Fruit fly (Drosophila melanogaster): ENCODE measurements around the gene CG14022.

Gene CG14022

dm6 chr2L:5328829-5329499 is at the start of gene CG14022:
Gene CG14022, minus strand, starts transcription at chr2L:5328879.
- peak; percentile 2 for TF ChIP-seq CG14655 (GFP tag; optimal IDR thresholded peaks at IDR 0.05)
- no peak for TF ChIP-seq rn (GFP tag; IDR thresholded peaks at IDR 0.05)

- TF ChIP-seq Ets98B (GFP tag; IDR thresholded peaks at IDR 0.05) (no peak), CG14655 (GFP tag; optimal IDR thresholded peaks at IDR 0.05) (no peak), CG4496 (GFP tag; IDR thresholded peaks at IDR 0.05) (no peak), CG8159 (tag; optimal IDR thresholded peaks at IDR 0.05) (no peak), rn (GFP tag; IDR thresholded peaks at IDR 0.05) (no peak), EcR (GFP tag; optimal IDR thresholded peaks at IDR 0.05) (no peak), fd96Ca (GFP tag; IDR thresholded peaks at IDR 0.05) (no peak), CG34367 (tag; optimal IDR thresholded peaks at IDR 0.05) (no peak), Pif1B (GFP tag; optimal IDR thresholded peaks at IDR 0.05) (no peak), CG32121 (GFP tag; IDR thresholded peaks at IDR 0.05) (no peak), CG12605 (GFP tag; IDR thresholded peaks at IDR 0.05) (no peak), CG9948 (tag; optimal IDR thresholded peaks at IDR 0.05) (no peak), CG8301 (tag; optimal IDR thresholded peaks at IDR 0.05) (no peak)
Measured at dm6 chr2L:5376442-5376841, 47.8 kb upstream of the CG14022 start.

DNA sequence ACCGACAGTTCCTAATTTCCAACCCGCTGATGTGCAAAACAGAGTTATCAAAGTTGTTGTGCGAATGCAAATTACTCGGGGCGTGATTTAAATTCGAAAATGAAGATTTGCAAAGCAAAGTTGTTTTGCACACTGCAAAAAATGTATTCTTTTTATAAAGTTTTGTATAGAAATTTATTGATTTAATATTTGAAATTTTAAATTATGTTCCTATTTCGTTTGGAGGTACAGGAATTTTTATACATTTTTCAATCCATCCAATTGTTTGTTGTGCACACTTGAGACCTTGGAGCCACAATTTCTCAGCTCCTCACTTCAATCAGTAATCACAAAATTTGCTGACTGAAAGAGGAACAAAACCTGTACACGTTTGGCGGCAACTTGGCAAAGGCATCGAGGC is 46.3 kb upstream of the CG14022 start:
- TF ChIP-seq rn (GFP tag; IDR thresholded peaks at IDR 0.05) = no peak
- TF ChIP-seq CG14655 (GFP tag; optimal IDR thresholded peaks at IDR 0.05) = no peak
- no peak for TF ChIP-seq Pif1B (GFP tag; optimal IDR thresholded peaks at IDR 0.05)
- TF ChIP-seq CG15710 (tag; optimal IDR thresholded peaks at IDR 0.05) = no peak
- no peak for TF ChIP-seq CG17806 (tag; optimal IDR thresholded peaks at IDR 0.05)

dm6 chr2L:5374216-5374615 is 45.5 kb upstream of the CG14022 start:
- TF ChIP-seq CG8159 (tag; optimal IDR thresholded peaks at IDR 0.05) (peak; percentile 60), CG14655 (GFP tag; optimal IDR thresholded peaks at IDR 0.05) (peak; percentile 65), CG4496 (GFP tag; IDR thresholded peaks at IDR 0.05) (no peak), CG34367 (tag; optimal IDR thresholded peaks at IDR 0.05) (peak; percentile 9), CG15710 (tag; optimal IDR thresholded peaks at IDR 0.05) (peak; percentile 33), Pif1B (GFP tag; optimal IDR thresholded peaks at IDR 0.05) (peak; percentile 18), Pif1A (GFP tag; optimal IDR thresholded peaks at IDR 0.05) (no peak), CG13204 (GFP tag; optimal IDR thresholded peaks at IDR 0.05) (no peak), CG9948 (tag; optimal IDR thresholded peaks at IDR 0.05) (peak; percentile 39), CG17806 (tag; optimal IDR thresholded peaks at IDR 0.05) (peak; percentile 41), CG10348 (GFP tag; IDR thresholded peaks at IDR 0.05) (no peak), Ets98B (GFP tag; IDR thresholded peaks at IDR 0.05) (no peak), fd96Ca (GFP tag; IDR thresholded peaks at IDR 0.05) (no peak)

dm6 chr2L:5372552-5372951 is 43.9 kb upstream of the CG14022 start:
- no peak for TF ChIP-seq CG4496 (GFP tag; IDR thresholded peaks at IDR 0.05)
- TF ChIP-seq CG34367 (tag; optimal IDR thresholded peaks at IDR 0.05) = peak; percentile 84
- no peak for TF ChIP-seq Snoo (tag; optimal IDR thresholded peaks at IDR 0.05)
- TF ChIP-seq gl (tag; optimal IDR thresholded peaks at IDR 0.05) = peak; percentile 58
- TF ChIP-seq CG8301 (tag; optimal IDR thresholded peaks at IDR 0.05) = peak; percentile 17
- TF ChIP-seq CG15710 (tag; optimal IDR thresholded peaks at IDR 0.05) = peak; percentile 81
- peak; percentile 82 for TF ChIP-seq CG8159 (tag; optimal IDR thresholded peaks at IDR 0.05)
- peak; percentile 77 for TF ChIP-seq CG9948 (tag; optimal IDR thresholded peaks at IDR 0.05)
- peak; percentile 53 for TF ChIP-seq CG13204 (GFP tag; optimal IDR thresholded peaks at IDR 0.05)
- TF ChIP-seq Pif1A (GFP tag; optimal IDR thresholded peaks at IDR 0.05) = peak; percentile 58
- peak; percentile 35; the same call in 1 of the 2 replicates for TF ChIP-seq CG12605 (GFP tag; IDR thresholded peaks at IDR 0.05)
- TF ChIP-seq CG17806 (tag; optimal IDR thresholded peaks at IDR 0.05) = peak; percentile 82
- TF ChIP-seq CG10348 (GFP tag; IDR thresholded peaks at IDR 0.05) = no peak
- TF ChIP-seq CG14655 (GFP tag; optimal IDR thresholded peaks at IDR 0.05) = peak; percentile 59
- TF ChIP-seq Pif1B (GFP tag; optimal IDR thresholded peaks at IDR 0.05) = peak; percentile 13
- peak; percentile 30 for TF ChIP-seq D1 (tag; optimal IDR thresholded peaks at IDR 0.05)
- no peak for TF ChIP-seq Ets98B (GFP tag; IDR thresholded peaks at IDR 0.05)

DNA sequence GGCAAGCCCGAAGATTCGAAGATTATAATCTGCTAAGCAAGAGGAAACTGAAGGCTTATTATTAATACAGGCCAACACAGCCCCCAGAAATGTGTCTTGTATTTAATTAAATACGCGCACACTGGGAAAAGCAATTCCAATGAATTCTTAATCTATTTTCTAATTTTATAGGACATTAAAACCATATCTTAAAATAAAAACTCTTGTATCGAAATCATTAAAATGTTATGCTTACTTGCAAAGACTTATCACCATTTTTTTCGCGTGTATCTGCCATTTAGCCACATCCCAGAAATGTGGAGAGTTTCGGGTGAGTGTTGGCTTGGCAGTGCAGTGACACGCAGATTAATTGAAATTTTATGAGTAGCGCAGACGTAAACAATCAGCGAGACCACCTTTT is 39.3 kb upstream of the CG14022 start:
- TF ChIP-seq Snoo (tag; optimal IDR thresholded peaks at IDR 0.05) (no peak), D1 (tag; optimal IDR thresholded peaks at IDR 0.05) (no peak)

DNA sequence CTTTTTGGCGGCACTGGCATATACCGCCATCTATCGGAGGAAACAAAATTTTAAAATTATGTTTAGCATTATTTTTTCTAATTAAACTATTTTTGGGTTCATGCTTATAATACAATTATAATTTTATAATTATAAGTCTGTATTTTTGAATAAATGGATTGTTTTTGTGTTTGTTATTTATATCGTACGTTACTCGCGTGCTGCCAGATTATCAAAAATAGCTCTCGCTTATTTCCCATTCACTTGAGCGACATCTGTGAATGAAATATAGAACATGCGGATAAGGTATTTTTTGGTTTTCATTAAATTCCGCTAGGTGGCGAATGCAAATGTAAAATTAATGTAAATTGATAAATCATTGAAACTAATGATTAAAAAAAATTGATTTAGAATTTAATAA is 37.2 kb upstream of the CG14022 start:
- TF ChIP-seq CG8159 (tag; optimal IDR thresholded peaks at IDR 0.05) = no peak
- no peak for TF ChIP-seq EcR (GFP tag; optimal IDR thresholded peaks at IDR 0.05)
- no peak for TF ChIP-seq CG10348 (GFP tag; IDR thresholded peaks at IDR 0.05)
- TF ChIP-seq CG9948 (tag; optimal IDR thresholded peaks at IDR 0.05) = no peak
- TF ChIP-seq CG34367 (tag; optimal IDR thresholded peaks at IDR 0.05) = no peak
- TF ChIP-seq CG15710 (tag; optimal IDR thresholded peaks at IDR 0.05) = no peak
- TF ChIP-seq rn (GFP tag; IDR thresholded peaks at IDR 0.05) = no peak
- TF ChIP-seq CG12605 (GFP tag; IDR thresholded peaks at IDR 0.05) = no peak
- no peak for TF ChIP-seq Snoo (tag; optimal IDR thresholded peaks at IDR 0.05)
- TF ChIP-seq CG13204 (GFP tag; optimal IDR thresholded peaks at IDR 0.05) = no peak
- no peak for TF ChIP-seq CG32121 (GFP tag; IDR thresholded peaks at IDR 0.05)

Data from whole organism, pupa.